Worm (Caenorhabditis elegans): ENCODE results near the gene hadb-1.

Gene hadb-1

DNA sequence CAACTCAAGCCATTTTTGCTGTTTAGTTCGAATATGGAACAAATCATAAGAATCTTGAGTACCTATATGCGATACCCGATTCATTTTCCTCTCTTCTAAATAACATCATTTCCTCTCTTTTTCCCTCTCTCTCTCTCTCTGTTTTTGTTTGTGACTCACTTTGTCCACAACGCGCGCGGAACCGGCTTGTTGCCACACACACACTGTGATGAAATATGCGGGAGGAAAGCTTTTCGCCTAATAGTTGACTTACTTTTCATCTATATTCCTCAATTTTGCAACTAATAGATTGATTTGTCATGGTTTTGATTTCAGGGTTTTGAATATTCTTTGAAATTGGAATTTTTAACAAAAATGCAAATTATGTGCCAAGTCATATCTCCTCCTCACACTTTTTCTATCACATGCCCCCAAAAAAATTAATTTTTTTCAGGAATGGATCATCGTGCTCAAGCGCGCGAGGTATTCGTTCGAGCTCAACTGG, 31.5 kb upstream of the hadb-1 start, which contains the start of gene hipr-1:
Gene hipr-1, plus strand, starts transcription at position 434 of the 484 bp plus-strand sequence.
- TF ChIP-seq ref-1 (GFP tag; conservative IDR thresholded peaks at IDR 0.05): no peak
- TF ChIP-seq klf-2 (GFP tag; conservative IDR thresholded peaks at IDR 0.05): no peak
- TF ChIP-seq T22C8.4 (GFP tag; IDR thresholded peaks at IDR 0.05): no peak
- no peak for TF ChIP-seq cog-1 (tag; optimal IDR thresholded peaks at IDR 0.05)
- TF ChIP-seq med-1 (GFP tag; optimal IDR thresholded peaks at IDR 0.05; ENCODE audit: insufficient read depth): no peak
- no peak for TF ChIP-seq flt-1 (GFP tag; IDR thresholded peaks at IDR 0.05)
- TF ChIP-seq ztf-29 (GFP tag; IDR thresholded peaks at IDR 0.05): no peak
- no peak for TF ChIP-seq ztf-23 (GFP tag; IDR thresholded peaks at IDR 0.05)
- TF ChIP-seq tab-1 (GFP tag; IDR thresholded peaks at IDR 0.05): no peak

ce11 chrIII:8719105-8719504, 30.8 kb upstream of the hadb-1 start:
- TF ChIP-seq flt-1 (GFP tag; IDR thresholded peaks at IDR 0.05) (no peak), cog-1 (tag; optimal IDR thresholded peaks at IDR 0.05) (no peak), T22C8.4 (GFP tag; IDR thresholded peaks at IDR 0.05) (no peak), ztf-23 (GFP tag; IDR thresholded peaks at IDR 0.05) (no peak), med-1 (GFP tag; optimal IDR thresholded peaks at IDR 0.05; ENCODE audit: insufficient read depth) (no peak), klf-2 (GFP tag; conservative IDR thresholded peaks at IDR 0.05) (no peak), ztf-29 (GFP tag; IDR thresholded peaks at IDR 0.05) (no peak), tab-1 (GFP tag; IDR thresholded peaks at IDR 0.05) (no peak), ref-1 (GFP tag; conservative IDR thresholded peaks at IDR 0.05) (no peak)

DNA sequence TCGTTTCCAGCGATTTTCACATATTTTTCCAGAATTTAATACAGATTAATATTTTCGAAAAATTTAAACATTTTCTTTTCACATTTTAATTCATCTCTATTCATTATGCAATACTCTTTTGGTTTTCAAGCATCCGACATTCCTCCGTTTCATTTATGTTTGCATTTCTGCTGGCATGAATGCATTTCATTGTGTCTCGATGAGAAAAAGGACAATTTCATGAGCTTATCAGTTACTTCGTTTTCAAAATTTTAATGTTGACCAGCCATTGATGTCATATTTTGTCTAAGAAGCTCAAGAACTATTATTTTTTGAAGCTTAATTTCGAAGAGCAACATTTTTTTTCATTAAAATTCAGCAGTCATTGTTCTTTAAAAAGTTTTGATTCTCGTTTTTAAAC, 30.3 kb upstream of the hadb-1 start:
- TF ChIP-seq T22C8.4 (GFP tag; IDR thresholded peaks at IDR 0.05): no peak
- TF ChIP-seq ref-1 (GFP tag; conservative IDR thresholded peaks at IDR 0.05): no peak
- TF ChIP-seq ztf-29 (GFP tag; IDR thresholded peaks at IDR 0.05): no peak
- TF ChIP-seq ztf-23 (GFP tag; IDR thresholded peaks at IDR 0.05): no peak
- TF ChIP-seq flt-1 (GFP tag; IDR thresholded peaks at IDR 0.05): no peak
- TF ChIP-seq cog-1 (tag; optimal IDR thresholded peaks at IDR 0.05): no peak
- TF ChIP-seq klf-2 (GFP tag; conservative IDR thresholded peaks at IDR 0.05): no peak
- no peak for TF ChIP-seq med-1 (GFP tag; optimal IDR thresholded peaks at IDR 0.05; ENCODE audit: insufficient read depth)
- no peak for TF ChIP-seq tab-1 (GFP tag; IDR thresholded peaks at IDR 0.05)

- TF ChIP-seq med-1 (GFP tag; optimal IDR thresholded peaks at IDR 0.05; ENCODE audit: insufficient read depth) (no peak), cog-1 (tag; optimal IDR thresholded peaks at IDR 0.05) (no peak), klf-2 (GFP tag; conservative IDR thresholded peaks at IDR 0.05) (no peak), tab-1 (GFP tag; IDR thresholded peaks at IDR 0.05) (no peak), ref-1 (GFP tag; conservative IDR thresholded peaks at IDR 0.05) (no peak), ztf-23 (GFP tag; IDR thresholded peaks at IDR 0.05) (no peak), T22C8.4 (GFP tag; IDR thresholded peaks at IDR 0.05) (no peak), ztf-29 (GFP tag; IDR thresholded peaks at IDR 0.05) (no peak), flt-1 (GFP tag; IDR thresholded peaks at IDR 0.05) (no peak)
Measured at ce11 chrIII:8717231-8717694, 29.0 kb upstream of the hadb-1 start, which contains the start of gene mrpl-11. mrpl-11 (plus strand) TSS chrIII:8717644.

- TF ChIP-seq ztf-29 (GFP tag; IDR thresholded peaks at IDR 0.05) (no peak), med-1 (GFP tag; optimal IDR thresholded peaks at IDR 0.05; ENCODE audit: insufficient read depth) (no peak), T22C8.4 (GFP tag; IDR thresholded peaks at IDR 0.05) (no peak), ztf-23 (GFP tag; IDR thresholded peaks at IDR 0.05) (no peak)
Measured at ce11 chrIII:8716084-8716483, 27.8 kb upstream of the hadb-1 start, which contains the start of gene B0303.14. B0303.14 (minus strand) TSS chrIII:8716184.

DNA sequence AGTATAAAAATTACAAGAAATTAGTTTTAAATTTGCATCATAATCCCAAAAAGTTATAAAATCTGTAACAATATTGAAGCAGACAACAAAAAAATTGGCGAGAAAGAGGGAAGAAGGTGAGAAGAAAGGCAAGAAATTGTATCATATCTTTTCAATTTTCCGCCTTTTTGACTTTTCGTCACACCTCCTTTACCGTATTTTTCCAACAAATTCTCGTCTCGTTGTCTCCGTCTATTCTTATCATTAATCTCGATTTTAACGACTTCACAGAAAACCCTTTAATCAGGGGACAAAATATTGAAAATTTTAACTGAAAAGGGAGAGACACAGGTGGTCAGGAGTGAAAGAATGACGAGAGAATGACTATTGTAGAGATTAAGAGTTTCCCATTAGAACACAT, 24.7 kb upstream of the hadb-1 start:
- TF ChIP-seq ztf-23 (GFP tag; IDR thresholded peaks at IDR 0.05) (no peak), cog-1 (tag; optimal IDR thresholded peaks at IDR 0.05) (no peak), T22C8.4 (GFP tag; IDR thresholded peaks at IDR 0.05) (no peak), klf-2 (GFP tag; conservative IDR thresholded peaks at IDR 0.05) (no peak), ztf-29 (GFP tag; IDR thresholded peaks at IDR 0.05) (no peak), ref-1 (GFP tag; conservative IDR thresholded peaks at IDR 0.05) (no peak), med-1 (GFP tag; optimal IDR thresholded peaks at IDR 0.05; ENCODE audit: insufficient read depth) (no peak), flt-1 (GFP tag; IDR thresholded peaks at IDR 0.05) (no peak), tab-1 (GFP tag; IDR thresholded peaks at IDR 0.05) (no peak)

DNA sequence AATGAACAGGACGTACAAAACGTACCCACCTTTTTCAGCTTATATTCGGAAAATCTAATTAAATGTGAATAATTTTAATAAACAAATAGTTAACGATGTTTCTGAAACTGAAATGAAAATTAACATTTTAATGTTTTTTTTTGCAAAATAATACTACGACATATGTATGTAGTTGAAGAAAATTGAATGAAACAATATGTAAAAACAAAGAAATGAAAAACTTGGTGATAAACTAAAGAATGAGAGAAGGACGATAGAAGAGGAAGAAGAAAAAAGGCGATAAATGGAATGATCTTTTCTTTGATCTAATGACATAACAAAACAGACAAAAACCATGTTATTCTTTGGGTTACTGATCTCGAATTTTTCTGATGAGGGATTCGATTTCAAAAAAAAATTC, 22.0 kb upstream of the hadb-1 start, which contains the start of gene B0303.11:
Gene B0303.11, minus strand, starts transcription at position 101 of the 400 bp plus-strand sequence.
- no peak for TF ChIP-seq med-1 (GFP tag; optimal IDR thresholded peaks at IDR 0.05; ENCODE audit: insufficient read depth)
- no peak for TF ChIP-seq ref-1 (GFP tag; conservative IDR thresholded peaks at IDR 0.05)
- no peak for TF ChIP-seq T22C8.4 (GFP tag; IDR thresholded peaks at IDR 0.05)

DNA sequence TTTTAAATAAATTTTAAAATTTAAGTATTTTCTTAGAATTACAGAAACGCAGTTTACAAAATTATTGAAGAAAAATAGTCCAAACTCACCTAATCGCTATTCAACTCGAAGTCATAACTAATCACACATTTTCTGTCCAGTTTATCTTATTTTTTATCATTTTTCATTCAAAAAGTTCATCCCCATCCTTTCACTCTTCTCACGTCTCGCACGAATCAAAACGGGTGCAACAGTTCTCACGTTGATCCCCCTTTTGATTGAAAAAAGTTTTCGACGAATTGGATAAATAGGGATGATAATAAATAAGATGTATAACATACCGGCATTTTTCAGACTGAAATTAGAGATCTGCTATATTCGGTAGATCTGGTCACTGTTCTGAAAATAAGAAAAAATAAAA, 21.4 kb upstream of the hadb-1 start:
- TF ChIP-seq flt-1 (GFP tag; IDR thresholded peaks at IDR 0.05) (no peak), med-1 (GFP tag; optimal IDR thresholded peaks at IDR 0.05; ENCODE audit: insufficient read depth) (no peak), klf-2 (GFP tag; conservative IDR thresholded peaks at IDR 0.05) (no peak), cog-1 (tag; optimal IDR thresholded peaks at IDR 0.05) (no peak), ref-1 (GFP tag; conservative IDR thresholded peaks at IDR 0.05) (no peak), tab-1 (GFP tag; IDR thresholded peaks at IDR 0.05) (no peak), T22C8.4 (GFP tag; IDR thresholded peaks at IDR 0.05) (no peak), ztf-29 (GFP tag; IDR thresholded peaks at IDR 0.05) (no peak), ztf-23 (GFP tag; IDR thresholded peaks at IDR 0.05) (no peak)

DNA sequence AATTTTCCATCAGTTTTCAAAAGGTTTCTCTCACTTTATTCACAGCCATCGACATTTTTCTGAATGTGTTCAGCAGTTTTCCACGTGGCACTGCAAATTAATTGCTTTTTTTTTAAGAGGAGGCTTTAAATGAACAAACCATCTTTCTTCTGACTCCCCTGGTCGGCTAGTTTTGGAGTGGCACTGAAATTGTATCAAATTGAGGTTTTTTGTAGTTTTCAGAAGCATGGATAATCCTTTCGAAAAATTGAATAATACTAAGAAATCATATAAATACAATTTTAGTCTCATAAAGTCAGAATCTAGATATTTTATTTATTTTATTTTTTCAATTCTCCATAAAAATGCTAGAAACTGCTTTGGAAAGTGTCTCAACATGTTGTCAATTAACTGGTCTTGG, 16.5 kb upstream of the hadb-1 start, which contains the start of gene B0303.16:
Gene B0303.16, plus strand, starts transcription at position 301 of the 400 bp plus-strand sequence.
- no peak for TF ChIP-seq flt-1 (GFP tag; IDR thresholded peaks at IDR 0.05)

DNA sequence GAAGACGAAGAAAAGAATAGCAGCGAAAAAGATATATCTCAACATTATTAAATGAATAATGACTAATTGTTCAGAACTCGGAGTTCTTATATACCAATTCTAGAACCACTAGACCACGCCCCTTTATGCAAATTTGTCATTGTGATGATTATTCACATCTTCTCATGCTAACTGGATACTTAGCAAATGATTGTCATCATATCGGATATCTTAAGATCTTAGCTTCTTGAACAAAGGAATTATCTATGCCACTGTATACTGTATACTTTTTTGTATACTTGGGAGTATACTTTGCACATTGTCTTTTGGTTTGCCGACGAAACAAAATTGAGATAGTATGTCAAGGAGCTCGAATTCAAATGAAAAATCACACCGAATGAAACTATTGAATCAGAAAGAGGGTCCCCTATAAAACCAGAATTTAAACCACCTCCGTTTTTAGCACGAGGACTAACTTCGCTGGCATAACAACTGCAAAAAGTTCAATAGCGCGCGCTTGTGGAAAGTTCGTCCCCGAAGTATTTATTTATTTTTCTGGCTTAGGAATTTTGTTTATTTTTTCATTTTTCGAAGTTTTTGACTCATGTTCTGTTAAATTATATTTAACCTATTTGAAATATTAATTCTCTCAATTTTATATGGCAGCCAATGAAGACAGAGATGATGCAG, 12.1 kb upstream of the hadb-1 start, which contains the start of the genes sdz-1 and vps-33.1:
Gene sdz-1, minus strand, starts transcription at position 51 of the 669 bp plus-strand sequence.
Gene vps-33.1, plus strand, starts transcription at position 639 of the 669 bp plus-strand sequence.
- TF ChIP-seq flt-1 (GFP tag; IDR thresholded peaks at IDR 0.05) (no peak), ztf-23 (GFP tag; IDR thresholded peaks at IDR 0.05) (no peak), ref-1 (GFP tag; conservative IDR thresholded peaks at IDR 0.05) (no peak), klf-2 (GFP tag; conservative IDR thresholded peaks at IDR 0.05) (no peak), T22C8.4 (GFP tag; IDR thresholded peaks at IDR 0.05) (no peak), med-1 (GFP tag; optimal IDR thresholded peaks at IDR 0.05; ENCODE audit: insufficient read depth) (no peak), tab-1 (GFP tag; IDR thresholded peaks at IDR 0.05) (no peak), cog-1 (tag; optimal IDR thresholded peaks at IDR 0.05) (no peak), ztf-29 (GFP tag; IDR thresholded peaks at IDR 0.05) (no peak)

Data from whole organism, midembryonic.